Worm (Caenorhabditis elegans) whole organism, mixed stage, embryonic: ENCODE data around the gene unc-43.

Source experiments
- M03D4.4 ChIP-seq: sonication (generic microtip); optimal IDR thresholded peaks from 2 replicates; lab custom pipeline; 2017; ENCODE audit warnings: mild to moderate bottlenecking, missing genetic modification characterization, missing compliant biosample characterization
- bed-3 ChIP-seq: fragments of 200-800 bp; sonication (Bioruptor generic); optimal IDR thresholded peaks from 3 replicates; lab custom pipeline; 2018; ENCODE audit warnings: mild to moderate bottlenecking, missing genetic modification characterization, moderate library complexity, missing compliant biosample characterization
- blmp-1 ChIP-seq: fragments of 150-350 bp; optimal IDR thresholded peaks from 2 replicates; lab custom pipeline; 2014; ENCODE audit warnings: missing biosample characterization, missing genetic modification characterization
- ceh-39 ChIP-seq: fragments of 150-350 bp; optimal IDR thresholded peaks from 2 replicates; lab custom pipeline; 2014; ENCODE audit warnings: missing biosample characterization, missing genetic modification characterization
- ceh-83 ChIP-seq: fragments of 200-800 bp; sonication (Bioruptor generic); optimal IDR thresholded peaks from 2 replicates; lab custom pipeline; 2018; ENCODE audit warnings: mild to moderate bottlenecking, missing genetic modification characterization, missing compliant biosample characterization
- ces-1 ChIP-seq: fragments of 150-350 bp; optimal IDR thresholded peaks from 2 replicates; lab custom pipeline; 2014; ENCODE audit warnings: missing biosample characterization, missing genetic modification reagents, missing genetic modification characterization
- drap-1 ChIP-seq: fragments of 200-800 bp; sonication (Bioruptor generic); optimal IDR thresholded peaks from 3 replicates; lab custom pipeline; 2018; ENCODE audit warnings: mild to moderate bottlenecking, missing genetic modification characterization, missing compliant biosample characterization
- elt-3 ChIP-seq: fragments of 150-350 bp; optimal IDR thresholded peaks from 2 replicates; lab custom pipeline; 2014; ENCODE audit warnings: missing biosample characterization, missing genetic modification characterization
- flh-1 ChIP-seq: fragments of 200-800 bp; sonication (Bioruptor generic); optimal IDR thresholded peaks from 2 replicates; lab custom pipeline; 2018; ENCODE audit warnings: mild to moderate bottlenecking, missing genetic modification characterization, moderate library complexity, missing compliant biosample characterization
- ham-2 ChIP-seq: fragments of 200-800 bp; sonication (Bioruptor generic); optimal IDR thresholded peaks from 2 replicates; lab custom pipeline; 2018; ENCODE audit warnings: mild to moderate bottlenecking, missing genetic modification characterization, missing compliant biosample characterization
- hlh-1 ChIP-seq: fragments of 150-350 bp; optimal IDR thresholded peaks from 2 replicates; lab custom pipeline; 2014; ENCODE audit warnings: missing biosample characterization, missing genetic modification reagents, missing genetic modification characterization
- lin-32 ChIP-seq: fragments of 200-800 bp; sonication (Bioruptor generic); optimal IDR thresholded peaks from 2 replicates; lab custom pipeline; 2018; ENCODE audit warnings: mild to moderate bottlenecking, missing genetic modification characterization, missing compliant biosample characterization
- lsy-2 ChIP-seq: fragments of 150-350 bp; optimal IDR thresholded peaks from 2 replicates; lab custom pipeline; 2014; ENCODE audit warnings: missing biosample characterization, missing genetic modification characterization
- mep-1 ChIP-seq: fragments of 150-350 bp; optimal IDR thresholded peaks from 2 replicates; lab custom pipeline; 2017; ENCODE audit warnings: missing biosample characterization, missing genetic modification reagents, missing genetic modification characterization, inconsistent platforms
- nhr-12 ChIP-seq: fragments of 150-350 bp; optimal IDR thresholded peaks from 2 replicates; lab custom pipeline; 2014; ENCODE audit warnings: missing biosample characterization, missing genetic modification characterization
- nhr-76 ChIP-seq: sonication (generic microtip); optimal IDR thresholded peaks from 2 replicates; lab custom pipeline; 2017; ENCODE audit warnings: missing biosample characterization, missing genetic modification characterization
- sem-2 ChIP-seq: fragments of 200-800 bp; sonication (Bioruptor generic); optimal IDR thresholded peaks from 2 replicates; lab custom pipeline; 2018; ENCODE audit warnings: mild to moderate bottlenecking, missing genetic modification characterization, missing compliant biosample characterization
- snpc-4 ChIP-seq: fragments of 150-350 bp; optimal IDR thresholded peaks from 2 replicates; lab custom pipeline; 2014; ENCODE audit warnings: missing biosample characterization, missing genetic modification characterization
- tbx-8 ChIP-seq: fragments of 200-800 bp; sonication (Bioruptor generic); optimal IDR thresholded peaks from 2 replicates; lab custom pipeline; 2018; ENCODE audit warnings: mild to moderate bottlenecking, missing genetic modification characterization, moderate library complexity, missing compliant biosample characterization
- unc-120 ChIP-seq: sonication (generic microtip); optimal IDR thresholded peaks from 2 replicates; lab custom pipeline; 2017; ENCODE audit warnings: missing genetic modification characterization, missing compliant biosample characterization; ENCODE audit not compliant: poor library complexity, severe bottlenecking
- unc-62 ChIP-seq: fragments of 150-350 bp; optimal IDR thresholded peaks from 2 replicates; lab custom pipeline; 2014; ENCODE audit warnings: missing biosample characterization, missing genetic modification reagents, missing genetic modification characterization
- zip-8 ChIP-seq: fragments of 150-350 bp; optimal IDR thresholded peaks from 2 replicates; lab custom pipeline; 2014; ENCODE audit warnings: missing biosample characterization, missing genetic modification characterization
- ztf-11 ChIP-seq: fragments of 150-350 bp; optimal IDR thresholded peaks from 2 replicates; lab custom pipeline; 2014; ENCODE audit warnings: missing biosample characterization, missing genetic modification characterization

Gene unc-43

DNA sequence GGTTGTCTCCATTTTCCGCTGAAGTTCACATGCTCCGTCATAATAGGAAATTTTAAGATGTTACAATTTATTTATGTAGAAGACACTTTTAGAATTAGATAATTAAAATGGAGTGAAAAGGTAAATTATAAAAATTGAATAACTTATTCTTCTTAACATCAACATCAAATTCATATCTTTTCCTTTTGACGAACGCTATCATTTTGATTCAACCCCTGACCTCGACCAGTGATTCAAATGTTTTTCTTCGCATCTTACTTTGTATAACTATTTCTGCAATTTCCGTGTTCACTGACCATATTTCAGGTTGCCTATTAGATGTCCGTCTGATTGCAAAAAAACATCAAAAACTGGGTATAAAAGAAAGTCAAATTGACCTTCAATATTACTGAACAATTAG is 73.1 kb downstream of the unc-43 start, which contains the start of gene Y43C5A.7:
TSS of gene Y43C5A.7 (plus strand) at position 301 of the 400 bp plus-strand sequence.
- TF ChIP-seq nhr-76 (tag; lab: Kevin White, UChicago) (no peak), ztf-11 (tag; lab: Kevin White, UChicago) (no peak), ceh-39 (no peak), zip-8 (tag; lab: Kevin White, UChicago) (no peak), tbx-8 (GFP tag; lab: Kevin White, UChicago) (no peak), nhr-12 (tag; lab: Kevin White, UChicago) (no peak), elt-3 (tag; lab: Kevin White, UChicago) (no peak), bed-3 (no peak), snpc-4 (no peak), drap-1 (no peak), lsy-2 (tag; lab: Kevin White, UChicago) (no peak), hlh-1 (tag; lab: Kevin White, UChicago) (no peak), unc-120 (no peak), sem-2 (no peak), unc-62 (GFP tag; lab: Kevin White, UChicago) (no peak), M03D4.4 (tag; lab: Kevin White, UChicago) (no peak)

DNA sequence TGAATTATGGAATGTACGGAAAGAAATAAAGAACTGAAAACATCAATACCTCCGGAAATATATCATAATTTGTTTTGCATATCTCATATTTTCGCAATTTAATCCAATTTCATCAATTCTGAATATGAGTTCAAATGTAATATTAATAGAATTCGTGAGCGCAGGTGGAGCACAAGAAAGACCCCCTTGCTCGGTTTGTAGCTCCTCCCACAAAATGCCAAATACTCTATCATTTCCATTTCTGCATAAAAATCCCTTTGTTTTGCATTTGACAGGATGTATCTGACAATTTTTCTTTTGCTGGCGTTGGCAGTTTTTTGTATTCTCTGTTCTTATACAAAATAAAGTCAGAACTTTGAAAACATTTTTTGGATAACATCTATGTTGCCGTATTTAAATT is 75.0 kb downstream of the unc-43 start:
- TF ChIP-seq ham-2 (GFP tag; lab: Kevin White, UChicago): no peak
- TF ChIP-seq hlh-1 (tag; lab: Kevin White, UChicago): no peak
- no peak for TF ChIP-seq mep-1 (tag; lab: Kevin White, UChicago)
- no peak for TF ChIP-seq ceh-83 (GFP tag; lab: Kevin White, UChicago)
- TF ChIP-seq flh-1 (GFP tag; lab: Kevin White, UChicago): no peak
- no peak for TF ChIP-seq nhr-12 (tag; lab: Kevin White, UChicago)
- TF ChIP-seq unc-62 (GFP tag; lab: Kevin White, UChicago): no peak
- TF ChIP-seq blmp-1 (tag; lab: Kevin White, UChicago): no peak
- no peak for TF ChIP-seq nhr-76 (tag; lab: Kevin White, UChicago)
- TF ChIP-seq lin-32 (GFP tag; lab: Kevin White, UChicago): no peak
- no peak for TF ChIP-seq ces-1 (GFP tag; lab: Kevin White, UChicago)
